Fruit fly (Drosophila melanogaster) whole organism, embryonic: Measurements from ENCODE around the gene CG42553.

Source experiments
- BEAF-32 ChIP-seq: fragments of 200-800 bp; sonication (Bioruptor generic); optimal IDR thresholded peaks from 3 replicates; lab custom pipeline; 2017; ENCODE audit warnings: missing biosample characterization, missing genetic modification characterization, mild to moderate bottlenecking, moderate library complexity, missing genetic modification reagents
- CG10267 ChIP-seq: fragments of 200-800 bp; sonication (Bioruptor generic); optimal IDR thresholded peaks from 2 replicates; lab custom pipeline; 2018; ENCODE audit warnings: missing biosample characterization, mild to moderate bottlenecking, missing genetic modification characterization, moderate library complexity
- CG10366 ChIP-seq: fragments of 200-800 bp; sonication (Bioruptor generic); IDR thresholded peaks from 2 replicates; pipeline ENCODE4 v1.3.6; 2022; ENCODE audit warnings: missing biosample characterization, missing genetic modification characterization
- CG11696 ChIP-seq: fragments of 200-800 bp; sonication (Bioruptor generic); IDR thresholded peaks from 2 replicates; pipeline ENCODE4 v1.3.6; 2022; ENCODE audit warnings: missing biosample characterization, missing genetic modification characterization
- CG12219 ChIP-seq: fragments of 200-800 bp; sonication (Bioruptor generic); optimal IDR thresholded peaks from 3 replicates; lab custom pipeline; 2018; ENCODE audit warnings: missing biosample characterization, mild to moderate bottlenecking, missing genetic modification characterization
- CG12769 ChIP-seq: fragments of 200-800 bp; sonication (Bioruptor generic); optimal IDR thresholded peaks from 2 replicates; lab custom pipeline; 2019; ENCODE audit warnings: missing biosample characterization, mild to moderate bottlenecking, missing genetic modification characterization, moderate library complexity
- CG12942 ChIP-seq: fragments of 200-800 bp; sonication (Bioruptor generic); optimal IDR thresholded peaks from 3 replicates; lab custom pipeline; 2016; ENCODE audit warnings: missing biosample characterization, missing genetic modification characterization
- CG13894 ChIP-seq: fragments of 200-800 bp; sonication (Bioruptor generic); optimal IDR thresholded peaks from 3 replicates; lab custom pipeline; 2018; ENCODE audit warnings: missing biosample characterization, mild to moderate bottlenecking, missing genetic modification characterization, moderate library complexity
- CG1603 ChIP-seq: fragments of 200-800 bp; sonication (Bioruptor generic); optimal IDR thresholded peaks from 2 replicates; lab custom pipeline; 2019; ENCODE audit warnings: missing biosample characterization, mild to moderate bottlenecking, missing genetic modification characterization, moderate library complexity
- CG17186 ChIP-seq: fragments of 200-800 bp; sonication (Bioruptor generic); optimal IDR thresholded peaks from 3 replicates; lab custom pipeline; 2017; ENCODE audit warnings: missing biosample characterization, missing genetic modification reagents, missing genetic modification characterization
- CG17912 ChIP-seq: fragments of 200-800 bp; sonication (Bioruptor generic); optimal IDR thresholded peaks from 2 replicates; lab custom pipeline; 2018; ENCODE audit warnings: missing biosample characterization, mild to moderate bottlenecking, missing genetic modification characterization
- CG18262 ChIP-seq: fragments of 200-800 bp; optimal IDR thresholded peaks from 3 replicates; lab custom pipeline; 2019; ENCODE audit warnings: missing biosample characterization, mild to moderate bottlenecking, missing genetic modification characterization, moderate library complexity
- CG18764 ChIP-seq: fragments of 200-800 bp; sonication (Bioruptor generic); optimal IDR thresholded peaks from 3 replicates; lab custom pipeline; 2016; ENCODE audit warnings: missing biosample characterization, missing genetic modification characterization
- CG2129 ChIP-seq: fragments of 200-800 bp; sonication (Bioruptor generic); IDR thresholded peaks from 2 replicates; pipeline ENCODE4 v1.3.6; 2022; ENCODE audit warnings: missing biosample characterization, missing genetic modification characterization; ENCODE audit not compliant: partially characterized antibody
- CG30431 ChIP-seq: fragments of 200-800 bp; sonication (Bioruptor generic); optimal IDR thresholded peaks from 2 replicates; lab custom pipeline; 2017; ENCODE audit warnings: missing biosample characterization, missing genetic modification characterization
- CG3065 ChIP-seq: fragments of 200-800 bp; sonication (Bioruptor generic); optimal IDR thresholded peaks from 2 replicates; lab custom pipeline; 2016; ENCODE audit warnings: missing biosample characterization, missing genetic modification characterization
- CG31224 ChIP-seq: fragments of 200-800 bp; sonication (Bioruptor generic); IDR thresholded peaks from 2 replicates; pipeline ENCODE4 v1.3.6; 2022; ENCODE audit warnings: missing biosample characterization, missing genetic modification characterization
- CG33213 ChIP-seq: fragments of 200-800 bp; sonication (Bioruptor generic); optimal IDR thresholded peaks from 3 replicates; lab custom pipeline; 2016; ENCODE audit warnings: missing biosample characterization, missing genetic modification characterization
- CG34422 ChIP-seq: fragments of 200-800 bp; sonication (Bioruptor generic); IDR thresholded peaks from 3 replicates; pipeline ENCODE4 v1.3.6; 2022; ENCODE audit warnings: missing biosample characterization, missing genetic modification characterization
- CG43689 ChIP-seq: fragments of 200-800 bp; sonication (Bioruptor generic); IDR thresholded peaks from 2 replicates; pipeline ENCODE4 v1.3.6; 2022; ENCODE audit warnings: missing biosample characterization, missing genetic modification characterization
- CG4404 ChIP-seq: fragments of 200-800 bp; sonication (Bioruptor generic); IDR thresholded peaks from 2 replicates; pipeline ENCODE4 v1.3.6; 2022; ENCODE audit warnings: missing biosample characterization, missing genetic modification characterization
- CG6683 ChIP-seq: fragments of 200-800 bp; sonication (Bioruptor generic); optimal IDR thresholded peaks from 2 replicates; lab custom pipeline; 2017; ENCODE audit warnings: missing biosample characterization, mild to moderate bottlenecking, missing genetic modification characterization, missing genetic modification reagents
- CG8924 ChIP-seq: fragments of 200-800 bp; optimal IDR thresholded peaks from 3 replicates; lab custom pipeline; 2019; ENCODE audit warnings: missing biosample characterization, mild to moderate bottlenecking, missing genetic modification characterization, moderate library complexity
- CG9876 ChIP-seq: fragments of 200-800 bp; sonication (Bioruptor generic); optimal IDR thresholded peaks from 2 replicates; lab custom pipeline; 2016; ENCODE audit warnings: missing biosample characterization, missing genetic modification characterization
- D ChIP-seq, 2 experiments: fragments of 200-800 bp in 1 of 2; fragments of >200 bp in 1 of 2; sonication (Bioruptor generic) in 1 of 2; optimal IDR thresholded peaks; 2 replicates in 1 of 2; 3 replicates in 1 of 2; lab custom pipeline; 2017; ENCODE audit warnings: mild to moderate bottlenecking in 1 of 2, missing biosample characterization in 1 of 2, missing genetic modification characterization in 1 of 2, missing genetic modification reagents in 1 of 2
- Dbx ChIP-seq: fragments of 200-800 bp; sonication (Bioruptor generic); IDR thresholded peaks from 3 replicates; pipeline ENCODE4 v1.3.6; 2022; ENCODE audit warnings: missing biosample characterization, missing genetic modification characterization
- E2f1 ChIP-seq: fragments of 200-800 bp; sonication (Bioruptor generic); IDR thresholded peaks from 2 replicates; pipeline ENCODE4 v1.3.6; 2022; ENCODE audit warnings: missing biosample characterization, missing genetic modification characterization
- Gug ChIP-seq: fragments of 200-800 bp; sonication (Bioruptor generic); IDR thresholded peaks from 4 replicates; pipeline ENCODE4 v1.3.6; 2022; ENCODE audit warnings: missing biosample characterization, missing genetic modification characterization
- HHEX ChIP-seq: fragments of 200-800 bp; sonication (Bioruptor generic); optimal IDR thresholded peaks from 3 replicates; lab custom pipeline; 2017; ENCODE audit warnings: missing biosample characterization, mild to moderate bottlenecking, missing genetic modification characterization, missing genetic modification reagents
- HLHmδ ChIP-seq: fragments of 200-800 bp; sonication (Bioruptor generic); optimal IDR thresholded peaks from 2 replicates; lab custom pipeline; 2018; ENCODE audit warnings: missing biosample characterization, mild to moderate bottlenecking, missing genetic modification characterization, moderate library complexity
- Hmx ChIP-seq: fragments of 200-800 bp; sonication (Bioruptor generic); optimal IDR thresholded peaks from 2 replicates; lab custom pipeline; 2016; ENCODE audit warnings: missing biosample characterization, missing genetic modification characterization
- Hr3 ChIP-seq: fragments of 200-800 bp; sonication (Bioruptor generic); optimal IDR thresholded peaks from 3 replicates; lab custom pipeline; 2016; ENCODE audit warnings: missing biosample characterization, missing genetic modification characterization
- Hsf ChIP-seq: fragments of 200-800 bp; sonication (Bioruptor generic); optimal IDR thresholded peaks from 3 replicates; lab custom pipeline; 2016; ENCODE audit warnings: missing biosample characterization, missing genetic modification characterization
- Sry-β ChIP-seq: fragments of 200-800 bp; sonication (Bioruptor generic); optimal IDR thresholded peaks from 2 replicates; lab custom pipeline; 2018; ENCODE audit warnings: missing biosample characterization, mild to moderate bottlenecking, missing genetic modification characterization, moderate library complexity
- Taf1 ChIP-seq: fragments of 200-800 bp; sonication (Bioruptor generic); IDR thresholded peaks from 2 replicates; pipeline ENCODE4 v1.3.6; 2022; ENCODE audit warnings: missing biosample characterization, missing genetic modification characterization
- ab ChIP-seq: fragments of 200-800 bp; sonication (Bioruptor generic); optimal IDR thresholded peaks from 2 replicates; lab custom pipeline; 2016; ENCODE audit warnings: missing biosample characterization, missing genetic modification characterization
- bbx ChIP-seq: fragments of 200-800 bp; sonication (Bioruptor generic); IDR thresholded peaks from 2 replicates; pipeline ENCODE4 v1.3.6; 2022; ENCODE audit warnings: missing biosample characterization, missing genetic modification characterization; ENCODE audit not compliant: partially characterized antibody
- cad ChIP-seq: fragments of >200 bp; optimal IDR thresholded peaks from 2 replicates; lab custom pipeline; 2017; ENCODE audit warnings: missing biosample characterization, missing genetic modification characterization
- disco-r ChIP-seq: fragments of 200-800 bp; sonication (Bioruptor generic); optimal IDR thresholded peaks from 2 replicates; lab custom pipeline; 2016; ENCODE audit warnings: missing biosample characterization, missing genetic modification characterization
- ewg ChIP-seq: fragments of 200-800 bp; sonication (Bioruptor generic); optimal IDR thresholded peaks from 3 replicates; lab custom pipeline; 2017; ENCODE audit warnings: mild to moderate bottlenecking, missing biosample characterization, missing genetic modification reagents, missing genetic modification characterization
- fru ChIP-seq: fragments of >200 bp; optimal IDR thresholded peaks from 2 replicates; lab custom pipeline; 2017
- gce ChIP-seq: fragments of 200-800 bp; sonication (Bioruptor generic); IDR thresholded peaks from 3 replicates; pipeline ENCODE4 v1.3.6; 2022; ENCODE audit warnings: missing biosample characterization, missing genetic modification characterization
- lmd ChIP-seq: fragments of 200-800 bp; sonication (Bioruptor generic); IDR thresholded peaks from 2 replicates; pipeline ENCODE4 v1.3.6; 2022; ENCODE audit warnings: missing biosample characterization, missing genetic modification characterization
- nmo ChIP-seq: fragments of 200-800 bp; sonication (Bioruptor generic); optimal IDR thresholded peaks from 2 replicates; lab custom pipeline; 2018; ENCODE audit warnings: missing biosample characterization, mild to moderate bottlenecking, missing genetic modification characterization, moderate library complexity
- pb ChIP-seq: fragments of 200-800 bp; sonication (Bioruptor generic); optimal IDR thresholded peaks from 3 replicates; lab custom pipeline; 2016; ENCODE audit warnings: missing biosample characterization, missing genetic modification characterization
- scrt ChIP-seq: fragments of 200-800 bp; sonication (Bioruptor generic); optimal IDR thresholded peaks from 2 replicates; lab custom pipeline; 2018; ENCODE audit warnings: missing biosample characterization, mild to moderate bottlenecking, missing genetic modification characterization, moderate library complexity
- shn ChIP-seq: fragments of 200-800 bp; sonication (Bioruptor generic); optimal IDR thresholded peaks from 3 replicates; lab custom pipeline; 2016; ENCODE audit warnings: missing biosample characterization, missing genetic modification characterization
- tgo ChIP-seq: fragments of 200-800 bp; sonication (Bioruptor generic); IDR thresholded peaks from 3 replicates; pipeline ENCODE4 v1.3.6; 2022; ENCODE audit warnings: missing biosample characterization, missing genetic modification characterization
- wek ChIP-seq: fragments of 200-800 bp; sonication (Bioruptor generic); optimal IDR thresholded peaks from 3 replicates; lab custom pipeline; 2018; ENCODE audit warnings: missing biosample characterization, mild to moderate bottlenecking, missing genetic modification characterization, moderate library complexity
- zfh1 ChIP-seq: fragments of 200-800 bp; sonication (Bioruptor generic); IDR thresholded peaks from 3 replicates; pipeline ENCODE4 v1.3.6; 2022; ENCODE audit warnings: missing biosample characterization, missing genetic modification characterization

The CG42553 gene

DNA sequence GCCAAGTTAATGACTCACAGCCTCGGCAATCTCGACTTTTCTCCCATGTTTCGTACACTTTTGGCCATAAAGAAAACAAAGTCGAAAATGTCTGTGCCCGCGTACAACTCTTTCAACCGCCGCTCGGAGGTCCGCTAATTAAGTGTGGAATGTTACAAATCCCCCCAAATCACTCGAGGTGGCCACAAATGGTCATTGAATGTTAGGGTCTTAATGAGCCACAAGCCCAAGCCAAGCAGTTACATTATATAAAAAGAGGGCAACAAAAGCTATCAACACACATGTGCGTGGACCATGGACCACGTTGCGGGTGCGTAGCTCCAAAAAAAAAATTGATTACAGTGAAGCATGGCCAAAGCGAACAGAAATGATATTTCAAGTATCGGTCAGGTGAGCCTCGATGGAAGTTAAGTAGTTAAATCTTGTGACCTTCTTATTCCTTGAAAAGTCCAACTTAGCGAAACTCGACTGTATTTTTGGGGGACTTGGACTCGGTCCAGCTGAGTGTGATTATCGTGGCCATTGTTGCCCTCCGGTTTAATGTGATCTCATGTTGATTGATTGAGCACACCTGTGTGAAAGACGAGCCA is 14.5 kb upstream of the CG42553 start (continued):
- peak; percentile 78 for TF ChIP-seq Hr3
- peak; percentile 88 for TF ChIP-seq CG11696 (GFP tag; lab: Robert Waterston, UW)
- TF ChIP-seq Sry-β (GFP tag; lab: Kevin White, UChicago): peak; percentile 14
- peak; percentile 91 for TF ChIP-seq ab
- TF ChIP-seq BEAF-32 (GFP tag; lab: Kevin White, UChicago): no peak
- peak; percentile 83 for TF ChIP-seq CG31224 (GFP tag; lab: Robert Waterston, UW)
- TF ChIP-seq pb (GFP tag; lab: Kevin White, UChicago): peak; percentile 87
- peak; percentile 63 for TF ChIP-seq CG10267 (tag; lab: Kevin White, UChicago)
- TF ChIP-seq CG33213 (GFP tag; lab: Kevin White, UChicago): peak; percentile 88
- TF ChIP-seq gce (GFP tag; lab: Robert Waterston, UW): peak; percentile 95
- peak; percentile 79 for TF ChIP-seq CG18262
- TF ChIP-seq Taf1: peak; percentile 76
- peak; percentile 82 for TF ChIP-seq Dbx (GFP tag; lab: Robert Waterston, UW)
- peak; percentile 85 for TF ChIP-seq CG8924 (tag; lab: Kevin White, UChicago)
- peak; percentile 91 for TF ChIP-seq CG12219 (GFP tag; lab: Kevin White, UChicago)
- peak; percentile 87 for TF ChIP-seq CG13894 (tag; lab: Kevin White, UChicago)
- peak; percentile 94 for TF ChIP-seq lmd
- no peak for TF ChIP-seq HLHmδ (GFP tag; lab: Kevin White, UChicago)
- TF ChIP-seq CG1603 (tag; lab: Kevin White, UChicago): peak; percentile 93
- peak; percentile 92 for TF ChIP-seq CG43689 (GFP tag; lab: Robert Waterston, UW)
- TF ChIP-seq CG3065: peak; percentile 41
- TF ChIP-seq ewg: peak; percentile 78
- TF ChIP-seq fru (lab: Kevin White, UChicago): no peak
- peak; percentile 84 for TF ChIP-seq CG12942
- TF ChIP-seq CG18764 (GFP tag; lab: Kevin White, UChicago): peak; percentile 80
- TF ChIP-seq E2f1 (GFP tag; lab: Robert Waterston, UW): peak; percentile 92
- peak; percentile 58 for TF ChIP-seq CG6683 (GFP tag; lab: Kevin White, UChicago)
- peak; percentile 94 for TF ChIP-seq Gug (GFP tag; lab: Robert Waterston, UW)
- peak; percentile 69 for TF ChIP-seq CG9876 (GFP tag; lab: Kevin White, UChicago)
- TF ChIP-seq bbx: no peak
- TF ChIP-seq Hmx (GFP tag; lab: Kevin White, UChicago): peak; percentile 21
- TF ChIP-seq scrt (GFP tag; lab: Kevin White, UChicago): peak; percentile 80
- no peak for TF ChIP-seq cad (GFP tag; lab: Kevin White, UChicago)
- peak; percentile 97 for TF ChIP-seq CG34422 (GFP tag; lab: Robert Waterston, UW)
- TF ChIP-seq disco-r: peak; percentile 82
- peak; percentile 94 for TF ChIP-seq zfh1 (GFP tag; lab: Robert Waterston, UW)
- TF ChIP-seq CG4404: peak; percentile 66
- peak; percentile 78 for TF ChIP-seq wek (GFP tag; lab: Kevin White, UChicago)
- TF ChIP-seq CG17912: peak; percentile 67
- no peak for TF ChIP-seq CG2129
- no peak for TF ChIP-seq D (optimal IDR thresholded peaks at IDR 0.05; lab: Kevin White, UChicago)
- TF ChIP-seq D (GFP tag; optimal IDR thresholded peaks at IDR 0.05; lab: Kevin White, UChicago): peak; percentile 62
- peak; percentile 88 for TF ChIP-seq HHEX (GFP tag; lab: Kevin White, UChicago)
- TF ChIP-seq CG17186 (GFP tag; lab: Kevin White, UChicago): peak; percentile 8
- peak; percentile 83 for TF ChIP-seq nmo (GFP tag; lab: Kevin White, UChicago)
- peak; percentile 96 for TF ChIP-seq CG12769 (tag; lab: Kevin White, UChicago)
- TF ChIP-seq CG10366: peak; percentile 96
- TF ChIP-seq Hsf (GFP tag; lab: Kevin White, UChicago): peak; percentile 78
- TF ChIP-seq shn (GFP tag; lab: Kevin White, UChicago): peak; percentile 69
- peak; percentile 93 for TF ChIP-seq tgo (GFP tag; lab: Robert Waterston, UW)
- TF ChIP-seq CG30431 (GFP tag; lab: Kevin White, UChicago): peak; percentile 76
